Worm (Caenorhabditis elegans) whole organism, L3 larva: ENCODE data around the gene Y37E11AM.3.

Experiments used
- ZK546.5 ChIP-seq: sonication (generic microtip); optimal IDR thresholded peaks from 2 replicates; lab custom pipeline; 2017; ENCODE audit warnings: missing biosample characterization, missing genetic modification characterization
- ama-1 ChIP-seq: fragments of 150-350 bp; optimal IDR thresholded peaks from 2 replicates; lab custom pipeline; 2018
- fkh-10 ChIP-seq: sonication (generic microtip); optimal IDR thresholded peaks from 2 replicates; lab custom pipeline; 2017; ENCODE audit warnings: missing biosample characterization, missing genetic modification reagents, missing genetic modification characterization
- jun-1 ChIP-seq: fragments of 150-350 bp; optimal IDR thresholded peaks from 2 replicates; lab custom pipeline; 2014; ENCODE audit warnings: missing biosample characterization, missing genetic modification reagents, missing genetic modification characterization
- nfya-1 ChIP-seq: sonication (generic microtip); optimal IDR thresholded peaks from 2 replicates; lab custom pipeline; 2017; ENCODE audit warnings: missing genetic modification characterization, mild to moderate bottlenecking, missing compliant biosample characterization, antibody characterized with exemption, moderate library complexity; ENCODE audit not compliant: insufficient read depth
- nhr-11 ChIP-seq: fragments of 150-350 bp; optimal IDR thresholded peaks from 2 replicates; lab custom pipeline; 2014; ENCODE audit warnings: missing biosample characterization, missing genetic modification characterization
- nhr-25 ChIP-seq: sonication (generic microtip); optimal IDR thresholded peaks from 2 replicates; lab custom pipeline; 2017; ENCODE audit warnings: missing biosample characterization, missing genetic modification characterization
- nhr-77 ChIP-seq: fragments of 150-350 bp; optimal IDR thresholded peaks from 2 replicates; lab custom pipeline; 2014; ENCODE audit warnings: missing biosample characterization, missing genetic modification characterization
- pha-4 ChIP-seq: fragments of 150-350 bp; optimal IDR thresholded peaks from 2 replicates; lab custom pipeline; 2014; ENCODE audit warnings: missing biosample characterization, missing genetic modification reagents, missing genetic modification characterization
- snpc-4 ChIP-seq: fragments of 150-350 bp; optimal IDR thresholded peaks from 2 replicates; lab custom pipeline; 2014; ENCODE audit warnings: missing biosample characterization, missing genetic modification characterization

DNA sequence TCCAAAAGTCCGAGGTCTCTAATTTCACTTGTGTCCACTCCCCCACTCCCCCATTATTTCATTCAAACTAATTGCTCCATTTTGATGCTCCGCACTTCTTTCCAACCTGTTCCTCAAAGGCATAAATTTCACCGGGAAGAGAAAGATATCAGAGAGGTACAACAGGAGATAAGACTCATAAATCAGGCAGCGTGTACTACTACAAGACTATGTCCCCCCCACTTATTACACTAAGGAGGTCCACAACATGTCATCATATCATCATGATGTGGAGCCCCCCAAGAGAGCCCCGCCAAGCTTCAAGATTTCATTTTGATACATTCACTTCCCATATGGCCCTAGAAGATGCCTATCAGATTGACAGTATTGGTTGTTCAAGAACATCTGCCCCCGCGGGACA lies 46.5 kb upstream of the Y37E11AM.3 start:
- TF ChIP-seq ZK546.5 (tag; lab: Kevin White, UChicago) (no peak), ama-1 (lab: Kevin White, UChicago) (no peak), nfya-1 (no peak), jun-1 (tag; lab: Kevin White, UChicago) (no peak), nhr-25 (tag; lab: Kevin White, UChicago) (no peak), fkh-10 (no peak), nhr-77 (tag; lab: Kevin White, UChicago) (no peak), snpc-4 (no peak), pha-4 (no peak), nhr-11 (tag; lab: Kevin White, UChicago) (no peak)
